Fruit fly (Drosophila melanogaster): Measurements from ENCODE around the gene CG44085.

CG44085 gene

dm6 chr2L:13289689-13290088 is 28.9 kb downstream of the CG44085 start, which contains the start of gene CG31729 (continued):
- no peak for TF ChIP-seq CkIIα-i1 (GFP tag; IDR thresholded peaks at IDR 0.05)
- TF ChIP-seq pzg (GFP tag; optimal IDR thresholded peaks at IDR 0.05), result peak; percentile 47
- TF ChIP-seq CG16863 (GFP tag; optimal IDR thresholded peaks at IDR 0.05), result no peak
- TF ChIP-seq ranshi (GFP tag; IDR thresholded peaks at IDR 0.05), result no peak
- no peak for TF ChIP-seq cad (GFP tag; optimal IDR thresholded peaks at IDR 0.05)
- TF ChIP-seq CG9727 (GFP tag; optimal IDR thresholded peaks at IDR 0.05), result no peak
- TF ChIP-seq CG17912 (GFP tag; optimal IDR thresholded peaks at IDR 0.05), result no peak
- TF ChIP-seq CG11504 (tag; optimal IDR thresholded peaks at IDR 0.05), result no peak
- no peak for TF ChIP-seq CG8924 (tag; optimal IDR thresholded peaks at IDR 0.05)
- TF ChIP-seq chinmo (GFP tag; IDR thresholded peaks at IDR 0.05; ENCODE audit: partially characterized antibody), result no peak
- TF ChIP-seq CG8765 (GFP tag; IDR thresholded peaks at IDR 0.05), result no peak
- no peak for TF ChIP-seq CG13775 (GFP tag; optimal IDR thresholded peaks at IDR 0.05)
- no peak for TF ChIP-seq shn (GFP tag; optimal IDR thresholded peaks at IDR 0.05)
- no peak for TF ChIP-seq CG33213 (GFP tag; optimal IDR thresholded peaks at IDR 0.05)
- TF ChIP-seq CG12071 (GFP tag; optimal IDR thresholded peaks at IDR 0.05), result no peak
- no peak for TF ChIP-seq Oli (tag; optimal IDR thresholded peaks at IDR 0.05)
- TF ChIP-seq CG32772 (GFP tag; IDR thresholded peaks at IDR 0.05), result no peak
- TF ChIP-seq trem (tag; optimal IDR thresholded peaks at IDR 0.05), result peak; percentile 30
- no peak for TF ChIP-seq CG16779 (GFP tag; IDR thresholded peaks at IDR 0.05)
- TF ChIP-seq crp (GFP tag; optimal IDR thresholded peaks at IDR 0.05), result peak; percentile 13 to 87
- TF ChIP-seq CG17829 (tag; optimal IDR thresholded peaks at IDR 0.05), result no peak
- no peak for TF ChIP-seq ttk (GFP tag; IDR thresholded peaks at IDR 0.05)
- no peak for TF ChIP-seq Hr78 (GFP tag; optimal IDR thresholded peaks at IDR 0.05)
- no peak for TF ChIP-seq CG16815 (GFP tag; optimal IDR thresholded peaks at IDR 0.05)
- no peak for TF ChIP-seq mld (GFP tag; IDR thresholded peaks at IDR 0.05; ENCODE audit: partially characterized antibody)
- peak; percentile 41 for TF ChIP-seq CG30403 (GFP tag; optimal IDR thresholded peaks at IDR 0.05)
- no peak for TF ChIP-seq lola (GFP tag; optimal IDR thresholded peaks at IDR 0.05)
- no peak for TF ChIP-seq da (GFP tag; optimal IDR thresholded peaks at IDR 0.05)
- TF ChIP-seq CG7372 (GFP tag; IDR thresholded peaks at IDR 0.05), result no peak
- no peak for TF ChIP-seq otp (GFP tag; IDR thresholded peaks at IDR 0.05)
- no peak for TF ChIP-seq scrt (GFP tag; optimal IDR thresholded peaks at IDR 0.05)
- TF ChIP-seq CG33557 (GFP tag; optimal IDR thresholded peaks at IDR 0.05), result no peak
- peak; percentile 38 for TF ChIP-seq ind (GFP tag; optimal IDR thresholded peaks at IDR 0.05)
- TF ChIP-seq CG9215 (GFP tag; IDR thresholded peaks at IDR 0.05), result no peak
- no peak for TF ChIP-seq Dad (GFP tag; optimal IDR thresholded peaks at IDR 0.05)
- no peak for TF ChIP-seq Abd-B (GFP tag; optimal IDR thresholded peaks at IDR 0.05)
- no peak for TF ChIP-seq exex (tag; optimal IDR thresholded peaks at IDR 0.05)
- TF ChIP-seq fd102C (GFP tag; optimal IDR thresholded peaks at IDR 0.05), result no peak
- no peak for TF ChIP-seq CG14667 (GFP tag; IDR thresholded peaks at IDR 0.05)
- no peak for TF ChIP-seq cwo (GFP tag; optimal IDR thresholded peaks at IDR 0.05)
- no peak for TF ChIP-seq CG9817 (tag; optimal IDR thresholded peaks at IDR 0.05)
- TF ChIP-seq Aef1 (GFP tag; IDR thresholded peaks at IDR 0.05), result no peak
- TF ChIP-seq CG8944 (GFP tag; optimal IDR thresholded peaks at IDR 0.05), result no peak
- peak; percentile 33 for TF ChIP-seq CG4820 (GFP tag; optimal IDR thresholded peaks at IDR 0.05)
- TF ChIP-seq CG1233 (GFP tag; optimal IDR thresholded peaks at IDR 0.05), result no peak
- no peak for TF ChIP-seq Lhr (GFP tag; optimal IDR thresholded peaks at IDR 0.05)
- peak; percentile 91 for TF ChIP-seq E2f2 (GFP tag; IDR thresholded peaks at IDR 0.05)
- peak; percentile 4 for TF ChIP-seq Fer2 (tag; optimal IDR thresholded peaks at IDR 0.05)
- TF ChIP-seq HLH4C (GFP tag; IDR thresholded peaks at IDR 0.05; ENCODE audit: partially characterized antibody), result no peak
- TF ChIP-seq sqz (GFP tag; optimal IDR thresholded peaks at IDR 0.05), result no peak
- TF ChIP-seq Stat92E (GFP tag; optimal IDR thresholded peaks at IDR 0.05), result no peak

All from whole organism, embryonic.